Fruit fly (Drosophila melanogaster) whole organism, prepupa: Measurements from ENCODE around the gene CG2082.

Source experiments
- CG11294 ChIP-seq: fragments of 200-800 bp; sonication (Bioruptor generic); IDR thresholded peaks from 2 replicates; pipeline ENCODE4 v1.3.6; 2022; ENCODE audit warnings: missing biosample characterization, missing genetic modification characterization
- CG11762 ChIP-seq: fragments of 200-800 bp; sonication (Bioruptor generic); optimal IDR thresholded peaks from 3 replicates; lab custom pipeline; 2016; ENCODE audit warnings: missing biosample characterization, missing genetic modification characterization; ENCODE audit not compliant: insufficient read depth
- CG16779 ChIP-seq: fragments of 200-800 bp; sonication (Bioruptor generic); optimal IDR thresholded peaks from 3 replicates; lab custom pipeline; 2017; ENCODE audit warnings: missing biosample characterization, mild to moderate bottlenecking, missing genetic modification characterization
- CG3032 ChIP-seq: fragments of 200-800 bp; optimal IDR thresholded peaks from 2 replicates; lab custom pipeline; 2019; ENCODE audit warnings: missing biosample characterization, mild to moderate bottlenecking, missing genetic modification characterization, moderate library complexity
- CG34406 ChIP-seq: fragments of 200-800 bp; sonication (Bioruptor generic); optimal IDR thresholded peaks from 3 replicates; lab custom pipeline; 2016; ENCODE audit warnings: missing biosample characterization, missing genetic modification characterization
- Ets21C ChIP-seq: fragments of 200-800 bp; sonication (Bioruptor generic); optimal IDR thresholded peaks from 3 replicates; lab custom pipeline; 2016; ENCODE audit warnings: missing biosample characterization, missing genetic modification characterization
- Hr39 ChIP-seq: fragments of 200-800 bp; sonication (Bioruptor generic); optimal IDR thresholded peaks from 2 replicates; lab custom pipeline; 2016; ENCODE audit warnings: missing biosample characterization, missing genetic modification characterization
- Lpt ChIP-seq: fragments of 200-800 bp; sonication (Bioruptor generic); optimal IDR thresholded peaks from 3 replicates; lab custom pipeline; 2016; ENCODE audit warnings: missing biosample characterization, missing genetic modification characterization
- OdsH ChIP-seq: fragments of 200-800 bp; sonication (Bioruptor generic); optimal IDR thresholded peaks from 3 replicates; lab custom pipeline; 2016; ENCODE audit warnings: missing biosample characterization, missing genetic modification characterization
- Smox ChIP-seq: fragments of 200-800 bp; sonication (Bioruptor generic); optimal IDR thresholded peaks from 3 replicates; lab custom pipeline; 2016; ENCODE audit warnings: missing biosample characterization, missing genetic modification characterization
- cyc ChIP-seq: fragments of 200-800 bp; sonication (Bioruptor generic); optimal IDR thresholded peaks from 3 replicates; lab custom pipeline; 2016; ENCODE audit warnings: missing biosample characterization, missing genetic modification characterization
- salr ChIP-seq, 2 experiments: fragments of 200-800 bp; sonication (Bioruptor generic); optimal IDR thresholded peaks; 3 replicates each; lab custom pipeline; 2016 to 2018; ENCODE audit warnings: missing biosample characterization in 2 of 2, missing genetic modification characterization in 2 of 2, mild to moderate bottlenecking in 1 of 2

- no peak for TF ChIP-seq Hr39
- no peak for TF ChIP-seq CG11294 (GFP tag; lab: Robert Waterston, UW)
- TF ChIP-seq Ets21C (GFP tag; lab: Kevin White, UChicago), result no peak
- no peak for TF ChIP-seq salr (GFP tag; optimal IDR thresholded peaks at IDR 0.05; lab: Kevin White, UChicago)
- TF ChIP-seq CG34406 (GFP tag; lab: Kevin White, UChicago), result no peak
- no peak for TF ChIP-seq OdsH (GFP tag; lab: Kevin White, UChicago)
- no peak for TF ChIP-seq CG3032
- no peak for TF ChIP-seq Smox (GFP tag; lab: Kevin White, UChicago)
- no peak for TF ChIP-seq CG11762 (GFP tag; lab: Kevin White, UChicago)
- no peak for TF ChIP-seq Lpt (GFP tag; lab: Kevin White, UChicago)
- TF ChIP-seq cyc (GFP tag; lab: Kevin White, UChicago), result no peak
- TF ChIP-seq CG16779 (tag; lab: Kevin White, UChicago), result no peak
Measured at dm6 chr3R:5813157-5813659, 32.3 kb upstream of the CG2082 start, which contains the start of gene CG42675.
